Fruit fly (Drosophila melanogaster) whole organism, embryonic: ENCODE data around the gene CG9254.

Experiments used
- BEAF-32 ChIP-seq: fragments of 200-800 bp; sonication (Bioruptor generic); optimal IDR thresholded peaks from 3 replicates; lab custom pipeline; 2017; ENCODE audit warnings: missing biosample characterization, missing genetic modification characterization, mild to moderate bottlenecking, moderate library complexity, missing genetic modification reagents
- BtbVII ChIP-seq: fragments of 200-800 bp; sonication (Bioruptor generic); optimal IDR thresholded peaks from 3 replicates; lab custom pipeline; 2017; ENCODE audit warnings: missing biosample characterization, mild to moderate bottlenecking, missing genetic modification characterization
- CG10209 ChIP-seq: fragments of 200-800 bp; sonication (Bioruptor generic); optimal IDR thresholded peaks from 3 replicates; lab custom pipeline; 2017; ENCODE audit warnings: missing biosample characterization, mild to moderate bottlenecking, missing genetic modification characterization, missing genetic modification reagents
- CG10267 ChIP-seq: fragments of 200-800 bp; sonication (Bioruptor generic); optimal IDR thresholded peaks from 2 replicates; lab custom pipeline; 2018; ENCODE audit warnings: missing biosample characterization, mild to moderate bottlenecking, missing genetic modification characterization, moderate library complexity
- CG10654 ChIP-seq: fragments of 200-800 bp; sonication (Bioruptor generic); optimal IDR thresholded peaks from 2 replicates; lab custom pipeline; 2016; ENCODE audit warnings: missing biosample characterization, missing genetic modification characterization
- CG11456 ChIP-seq: fragments of 200-800 bp; sonication (Bioruptor generic); IDR thresholded peaks from 3 replicates; pipeline ENCODE4 v1.3.6; 2022; ENCODE audit warnings: missing biosample characterization, missing genetic modification characterization
- CG11696 ChIP-seq: fragments of 200-800 bp; sonication (Bioruptor generic); IDR thresholded peaks from 2 replicates; pipeline ENCODE4 v1.3.6; 2022; ENCODE audit warnings: missing biosample characterization, missing genetic modification characterization
- CG12236 ChIP-seq: fragments of 200-800 bp; sonication (Bioruptor generic); optimal IDR thresholded peaks from 2 replicates; lab custom pipeline; 2016; ENCODE audit warnings: missing biosample characterization, missing genetic modification characterization
- CG12659 ChIP-seq: fragments of 200-800 bp; sonication (Bioruptor generic); optimal IDR thresholded peaks from 3 replicates; lab custom pipeline; 2017; ENCODE audit warnings: mild to moderate bottlenecking, missing biosample characterization, missing genetic modification reagents, missing genetic modification characterization
- CG14014 ChIP-seq: fragments of 200-800 bp; sonication (Bioruptor generic); IDR thresholded peaks from 2 replicates; pipeline ENCODE4 v1.3.6; 2022; ENCODE audit warnings: missing biosample characterization, missing genetic modification characterization
- CG15601 ChIP-seq: fragments of 200-800 bp; sonication (Bioruptor generic); optimal IDR thresholded peaks from 3 replicates; lab custom pipeline; 2019; ENCODE audit warnings: missing biosample characterization, mild to moderate bottlenecking, missing genetic modification characterization, moderate library complexity
- CG1603 ChIP-seq: fragments of 200-800 bp; sonication (Bioruptor generic); optimal IDR thresholded peaks from 2 replicates; lab custom pipeline; 2019; ENCODE audit warnings: missing biosample characterization, mild to moderate bottlenecking, missing genetic modification characterization, moderate library complexity
- CG17912 ChIP-seq: fragments of 200-800 bp; sonication (Bioruptor generic); optimal IDR thresholded peaks from 2 replicates; lab custom pipeline; 2018; ENCODE audit warnings: missing biosample characterization, mild to moderate bottlenecking, missing genetic modification characterization
- CG18599 ChIP-seq: fragments of 200-800 bp; sonication (Bioruptor generic); optimal IDR thresholded peaks from 3 replicates; lab custom pipeline; 2017; ENCODE audit warnings: missing biosample characterization, missing genetic modification characterization, mild to moderate bottlenecking, moderate library complexity, missing genetic modification reagents
- CG18764 ChIP-seq: fragments of 200-800 bp; sonication (Bioruptor generic); optimal IDR thresholded peaks from 3 replicates; lab custom pipeline; 2016; ENCODE audit warnings: missing biosample characterization, missing genetic modification characterization
- CG2678 ChIP-seq: fragments of 200-800 bp; sonication (Bioruptor generic); optimal IDR thresholded peaks from 3 replicates; lab custom pipeline; 2019; ENCODE audit warnings: missing biosample characterization, mild to moderate bottlenecking, missing genetic modification characterization, moderate library complexity
- CG3065 ChIP-seq: fragments of 200-800 bp; sonication (Bioruptor generic); optimal IDR thresholded peaks from 2 replicates; lab custom pipeline; 2016; ENCODE audit warnings: missing biosample characterization, missing genetic modification characterization
- CG31224 ChIP-seq: fragments of 200-800 bp; sonication (Bioruptor generic); IDR thresholded peaks from 2 replicates; pipeline ENCODE4 v1.3.6; 2022; ENCODE audit warnings: missing biosample characterization, missing genetic modification characterization
- CG34376 ChIP-seq: fragments of 200-800 bp; sonication (Bioruptor generic); optimal IDR thresholded peaks from 2 replicates; lab custom pipeline; 2018; ENCODE audit warnings: missing biosample characterization, mild to moderate bottlenecking, missing genetic modification characterization
- CG34422 ChIP-seq: fragments of 200-800 bp; sonication (Bioruptor generic); IDR thresholded peaks from 3 replicates; pipeline ENCODE4 v1.3.6; 2022; ENCODE audit warnings: missing biosample characterization, missing genetic modification characterization
- CG5245 ChIP-seq: fragments of 200-800 bp; sonication (Bioruptor generic); optimal IDR thresholded peaks from 3 replicates; lab custom pipeline; 2016; ENCODE audit warnings: missing biosample characterization, missing genetic modification characterization
- CG5953 ChIP-seq: fragments of 200-800 bp; sonication (Bioruptor generic); IDR thresholded peaks from 2 replicates; pipeline ENCODE4 v1.3.6; 2022; ENCODE audit warnings: missing biosample characterization, missing genetic modification characterization
- CG6854 ChIP-seq: fragments of 200-800 bp; sonication (Bioruptor generic); optimal IDR thresholded peaks from 3 replicates; lab custom pipeline; 2017; ENCODE audit warnings: missing biosample characterization, mild to moderate bottlenecking, missing genetic modification characterization
- CG7271 ChIP-seq: fragments of 200-800 bp; sonication (Bioruptor generic); optimal IDR thresholded peaks from 2 replicates; lab custom pipeline; 2018; ENCODE audit warnings: missing biosample characterization, mild to moderate bottlenecking, missing genetic modification characterization, moderate library complexity
- CG8924 ChIP-seq: fragments of 200-800 bp; optimal IDR thresholded peaks from 3 replicates; lab custom pipeline; 2019; ENCODE audit warnings: missing biosample characterization, mild to moderate bottlenecking, missing genetic modification characterization, moderate library complexity
- CG9437 ChIP-seq: fragments of 200-800 bp; sonication (Bioruptor generic); optimal IDR thresholded peaks from 2 replicates; lab custom pipeline; 2018; ENCODE audit warnings: missing biosample characterization, mild to moderate bottlenecking, missing genetic modification characterization
- Doc2 ChIP-seq: fragments of 200-800 bp; sonication (Bioruptor generic); IDR thresholded peaks from 2 replicates; pipeline ENCODE4 v1.3.6; 2022; ENCODE audit warnings: missing biosample characterization, missing genetic modification characterization
- Ets65A ChIP-seq: fragments of 200-800 bp; sonication (Bioruptor generic); peaks from one replicate; lab custom pipeline; 2016; ENCODE audit warnings: missing biosample characterization, missing genetic modification characterization
- HmgD ChIP-seq: fragments of 200-800 bp; sonication (Bioruptor generic); optimal IDR thresholded peaks from 3 replicates; lab custom pipeline; 2016; ENCODE audit warnings: missing biosample characterization, missing genetic modification characterization
- Hr39 ChIP-seq: fragments of >200 bp; optimal IDR thresholded peaks from 2 replicates; lab custom pipeline; 2017
- Lhr ChIP-seq: fragments of 200-800 bp; sonication (Bioruptor generic); optimal IDR thresholded peaks from 3 replicates; lab custom pipeline; 2017; ENCODE audit warnings: mild to moderate bottlenecking, missing biosample characterization, missing genetic modification reagents, missing genetic modification characterization
- NK7.1 ChIP-seq: fragments of 200-800 bp; sonication (Bioruptor generic); optimal IDR thresholded peaks from 3 replicates; lab custom pipeline; 2016; ENCODE audit warnings: missing biosample characterization, missing genetic modification characterization
- Rfx ChIP-seq: fragments of 200-800 bp; sonication (Bioruptor generic); IDR thresholded peaks from 2 replicates; pipeline ENCODE4 v1.3.6; 2022; ENCODE audit warnings: missing biosample characterization, missing genetic modification characterization
- abd-A ChIP-seq: fragments of 200-800 bp; sonication (Bioruptor generic); optimal IDR thresholded peaks from 3 replicates; lab custom pipeline; 2019; ENCODE audit warnings: missing biosample characterization, mild to moderate bottlenecking, missing genetic modification characterization, moderate library complexity
- cad ChIP-seq: fragments of >200 bp; optimal IDR thresholded peaks from 2 replicates; lab custom pipeline; 2017; ENCODE audit warnings: missing biosample characterization, missing genetic modification characterization
- eve ChIP-seq, 2 experiments: fragments of >200 bp; optimal IDR thresholded peaks; 2 replicates each; lab custom pipeline; 2017; ENCODE audit warnings: missing biosample characterization in 2 of 2, missing genetic modification characterization in 2 of 2
- fd3F ChIP-seq: fragments of 200-800 bp; sonication (Bioruptor generic); optimal IDR thresholded peaks from 2 replicates; lab custom pipeline; 2018; ENCODE audit warnings: missing biosample characterization, mild to moderate bottlenecking, missing genetic modification characterization, moderate library complexity
- gt ChIP-seq: fragments of 200-800 bp; sonication (Bioruptor generic); IDR thresholded peaks from 2 replicates; pipeline ENCODE4 v1.3.6; 2022; ENCODE audit warnings: missing biosample characterization, missing genetic modification characterization
- h ChIP-seq: fragments of >200 bp; optimal IDR thresholded peaks from 2 replicates; lab custom pipeline; 2017
- jigr1 ChIP-seq: fragments of 200-800 bp; sonication (Bioruptor generic); IDR thresholded peaks from 3 replicates; pipeline ENCODE4 v1.3.6; 2022; ENCODE audit warnings: missing biosample characterization, missing genetic modification characterization
- mld ChIP-seq: fragments of 200-800 bp; sonication (Bioruptor generic); IDR thresholded peaks from 3 replicates; pipeline ENCODE4 v1.3.6; 2022; ENCODE audit warnings: missing biosample characterization, missing genetic modification characterization; ENCODE audit not compliant: partially characterized antibody
- nau ChIP-seq: fragments of 200-800 bp; sonication (Bioruptor generic); optimal IDR thresholded peaks from 3 replicates; lab custom pipeline; 2017; ENCODE audit warnings: missing biosample characterization, mild to moderate bottlenecking, missing genetic modification characterization, missing genetic modification reagents
- nerfin-2 ChIP-seq: fragments of 200-800 bp; sonication (Bioruptor generic); IDR thresholded peaks from 2 replicates; pipeline ENCODE4 v1.3.6; 2022; ENCODE audit warnings: missing biosample characterization, missing genetic modification characterization; ENCODE audit not compliant: partially characterized antibody
- pfk ChIP-seq: fragments of 200-800 bp; sonication (Bioruptor generic); optimal IDR thresholded peaks from 2 replicates; lab custom pipeline; 2018; ENCODE audit warnings: missing biosample characterization, mild to moderate bottlenecking, missing genetic modification characterization, moderate library complexity
- pzg ChIP-seq: fragments of 200-800 bp; sonication (Bioruptor generic); optimal IDR thresholded peaks from 3 replicates; lab custom pipeline; 2018; ENCODE audit warnings: missing biosample characterization, mild to moderate bottlenecking, missing genetic modification characterization, moderate library complexity
- rib ChIP-seq: fragments of 200-800 bp; sonication (Bioruptor generic); IDR thresholded peaks from 2 replicates; pipeline ENCODE4 v1.3.6; 2022; ENCODE audit warnings: missing biosample characterization, missing genetic modification characterization
- sd ChIP-seq: fragments of 200-800 bp; sonication (Bioruptor generic); optimal IDR thresholded peaks from 3 replicates; lab custom pipeline; 2018; ENCODE audit warnings: missing biosample characterization, mild to moderate bottlenecking, missing genetic modification characterization, moderate library complexity
- slou ChIP-seq: fragments of 200-800 bp; sonication (Bioruptor generic); optimal IDR thresholded peaks from 3 replicates; lab custom pipeline; 2016; ENCODE audit warnings: missing biosample characterization, missing genetic modification characterization
- unpg ChIP-seq: fragments of 200-800 bp; sonication (Bioruptor generic); optimal IDR thresholded peaks from 3 replicates; lab custom pipeline; 2018; ENCODE audit warnings: missing biosample characterization, mild to moderate bottlenecking, missing genetic modification characterization, moderate library complexity
- usp ChIP-seq: fragments of >200 bp; optimal IDR thresholded peaks from 2 replicates; lab custom pipeline; 2017; ENCODE audit warnings: missing biosample characterization, missing genetic modification characterization
- zen2 ChIP-seq: fragments of 200-800 bp; sonication (Bioruptor generic); IDR thresholded peaks from 3 replicates; pipeline ENCODE4 v1.3.6; 2022; ENCODE audit warnings: missing biosample characterization, missing genetic modification characterization; ENCODE audit not compliant: partially characterized antibody

The CG9254 gene

dm6 chr2L:13549973-13550458, 47.0 kb downstream of the CG9254 start, which contains the start of gene kuz (continued):
- TF ChIP-seq sd (tag; lab: Kevin White, UChicago) (peak; percentile 63), CG5245 (GFP tag; lab: Kevin White, UChicago) (no peak), CG18599 (GFP tag; lab: Kevin White, UChicago) (peak; percentile 33), h (lab: Kevin White, UChicago) (no peak), CG10209 (GFP tag; lab: Kevin White, UChicago) (no peak), CG11456 (no peak; the same call in 2 of the 3 replicates), CG1603 (tag; lab: Kevin White, UChicago) (peak; percentile 65), Rfx (GFP tag; lab: Robert Waterston, UW) (no peak; the same call in 1 of the 2 replicates), CG3065 (GFP tag; lab: Kevin White, UChicago) (no peak), CG14014 (GFP tag; lab: Robert Waterston, UW) (peak; percentile 59; the same call in 1 of the 2 replicates), CG12236 (GFP tag; lab: Kevin White, UChicago) (peak; percentile 6), jigr1 (GFP tag; lab: Robert Waterston, UW) (no peak), pzg (GFP tag; lab: Kevin White, UChicago) (peak; percentile 59), nerfin-2 (GFP tag; lab: Robert Waterston, UW) (peak; percentile 44; the same call in 1 of the 2 replicates), CG9437 (GFP tag; lab: Kevin White, UChicago) (no peak), CG34376 (GFP tag; lab: Kevin White, UChicago) (peak; percentile 46), CG31224 (no peak), mld (GFP tag; lab: Robert Waterston, UW) (no peak), CG15601 (tag; lab: Kevin White, UChicago) (peak; percentile 34), Lhr (GFP tag; lab: Kevin White, UChicago) (no peak), zen2 (GFP tag; lab: Robert Waterston, UW) (no peak; the same call in 1 of the 3 replicates), CG8924 (tag; lab: Kevin White, UChicago) (peak; percentile 56), CG5953 (no peak), CG12659 (GFP tag; lab: Kevin White, UChicago) (peak; percentile 69), CG11696 (GFP tag; lab: Robert Waterston, UW) (no peak), CG6854 (GFP tag; lab: Kevin White, UChicago) (peak; percentile 38), CG34422 (GFP tag; lab: Robert Waterston, UW) (no peak; the same call in 2 of the 3 replicates), NK7.1 (peak; percentile 18), Ets65A (GFP tag; lab: Kevin White, UChicago) (peak; percentile 83), slou (GFP tag; lab: Kevin White, UChicago) (no peak), CG18764 (GFP tag; lab: Kevin White, UChicago) (no peak), Hr39 (no peak), Doc2 (GFP tag; lab: Robert Waterston, UW) (no peak), rib (peak; percentile 82; the same call in 1 of the 2 replicates), nau (peak; percentile 25), HmgD (GFP tag; lab: Kevin White, UChicago) (peak; percentile 29), abd-A (peak; percentile 83), CG10654 (no peak), CG17912 (peak; percentile 47), gt (no peak), CG7271 (tag; lab: Kevin White, UChicago) (no peak), BEAF-32 (GFP tag; lab: Kevin White, UChicago) (peak; percentile 63), cad (GFP tag; lab: Kevin White, UChicago) (no peak), pfk (peak; percentile 2), unpg (GFP tag; lab: Kevin White, UChicago) (peak; percentile 18), BtbVII (GFP tag; lab: Kevin White, UChicago) (peak; percentile 28), CG2678 (tag; lab: Kevin White, UChicago) (peak; percentile 48), usp (GFP tag; lab: Kevin White, UChicago) (no peak), eve (GFP tag; optimal IDR thresholded peaks at IDR 0.05; lab: Kevin White, UChicago) (no peak), fd3F (no peak), CG10267 (peak; percentile 38)
